Worm (Caenorhabditis elegans): ENCODE results near the gene F36F12.2.
A peak's percentile ranks its signal among the peaks of the same experiment; 100 is the strongest.

ce11 chrV:2076043-2076442 lies 19.1 kb downstream of the F36F12.2 start:
- TF ChIP-seq unc-55 (GFP tag; optimal IDR thresholded peaks at IDR 0.05) (peak; percentile 50), ceh-45 (GFP tag; IDR thresholded peaks at IDR 0.05) (no peak), ceh-22 (tag; optimal IDR thresholded peaks at IDR 0.05) (no peak), nfya-1 (tag; optimal IDR thresholded peaks at IDR 0.05) (no peak), elt-4 (tag; optimal IDR thresholded peaks at IDR 0.05) (no peak), pat-9 (tag; optimal IDR thresholded peaks at IDR 0.05) (no peak), elt-2 (tag; optimal IDR thresholded peaks at IDR 0.05) (no peak), tbx-7 (tag; optimal IDR thresholded peaks at IDR 0.05) (no peak), sox-4 (tag; optimal IDR thresholded peaks at IDR 0.05) (no peak), pha-4 (tag; optimal IDR thresholded peaks at IDR 0.05) (no peak), ama-1 (optimal IDR thresholded peaks at IDR 0.05) (no peak)

All from whole organism, late embryonic.